Fruit fly (Drosophila melanogaster) S2 (cell line): ENCODE measurements around the gene Corp.

Source experiments
- CG8478 ChIP-seq: fragments of >200 bp; optimal IDR thresholded peaks from 2 replicates; lab custom pipeline; 2018
- CTCF ChIP-seq, 2 experiments: fragments of >200 bp; optimal IDR thresholded peaks; 2 replicates each; lab custom pipeline; 2018

The Corp gene

dm6 chrX:8271363-8272061 is at the start of gene Corp:
Corp (minus strand) TSS chrX:8271409.
- TF ChIP-seq CG8478 (lab: Kevin White, UChicago) (no peak), CTCF (optimal IDR thresholded peaks at IDR 0.05; lab: Kevin White, UChicago) (no peak)

- TF ChIP-seq CTCF (optimal IDR thresholded peaks at IDR 0.05; lab: Kevin White, UChicago) (no peak), CG8478 (lab: Kevin White, UChicago) (no peak)
These were observed 23.5 kb upstream of the Corp start for dm6 chrX:8294493-8295337.

DNA sequence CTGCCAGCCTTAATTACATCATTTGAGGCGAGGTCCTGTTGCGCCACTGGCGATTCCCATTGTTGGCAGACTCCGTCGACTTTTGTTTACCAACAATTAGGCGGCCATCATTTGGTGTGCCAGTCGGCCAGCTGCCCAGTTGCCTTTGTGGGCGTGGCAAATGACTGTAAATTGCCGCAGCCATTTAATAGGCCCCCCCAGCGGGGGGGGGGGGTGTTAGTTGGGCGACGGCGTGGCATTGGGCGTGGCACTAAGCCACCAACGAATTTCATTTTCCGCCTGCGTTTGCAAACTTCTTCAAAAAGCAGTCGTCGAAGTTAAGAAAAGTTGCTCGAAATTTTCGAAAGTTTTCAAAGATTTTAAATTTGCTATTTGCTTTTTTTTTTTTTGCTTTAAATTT is 15.7 kb upstream of the Corp start:
- no peak for TF ChIP-seq CTCF (optimal IDR thresholded peaks at IDR 0.05; lab: Kevin White, UChicago)
- TF ChIP-seq CG8478 (lab: Kevin White, UChicago): no peak

DNA sequence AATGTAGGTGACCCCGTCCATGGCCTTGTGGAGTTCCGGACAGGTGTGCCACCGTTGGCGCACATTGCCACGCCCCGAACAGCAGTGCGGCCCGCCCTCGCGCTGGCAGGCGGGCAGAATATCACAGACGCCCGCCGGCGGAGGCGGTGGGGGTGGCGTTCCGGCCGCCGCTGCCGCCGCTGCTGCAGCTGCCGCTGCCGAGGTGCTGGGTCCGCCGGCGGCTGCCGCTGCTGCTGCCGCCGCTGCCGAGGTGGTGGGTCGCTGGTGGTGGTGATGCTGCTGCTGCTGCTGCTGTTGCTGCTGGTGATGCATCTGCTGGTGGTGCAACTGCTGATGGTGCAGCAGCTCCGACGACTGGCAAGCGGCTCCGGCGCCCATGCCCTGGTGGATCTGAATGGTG is 13.8 kb upstream of the Corp start:
- TF ChIP-seq CG8478 (lab: Kevin White, UChicago) (no peak), CTCF (optimal IDR thresholded peaks at IDR 0.05; lab: Kevin White, UChicago) (no peak)

DNA sequence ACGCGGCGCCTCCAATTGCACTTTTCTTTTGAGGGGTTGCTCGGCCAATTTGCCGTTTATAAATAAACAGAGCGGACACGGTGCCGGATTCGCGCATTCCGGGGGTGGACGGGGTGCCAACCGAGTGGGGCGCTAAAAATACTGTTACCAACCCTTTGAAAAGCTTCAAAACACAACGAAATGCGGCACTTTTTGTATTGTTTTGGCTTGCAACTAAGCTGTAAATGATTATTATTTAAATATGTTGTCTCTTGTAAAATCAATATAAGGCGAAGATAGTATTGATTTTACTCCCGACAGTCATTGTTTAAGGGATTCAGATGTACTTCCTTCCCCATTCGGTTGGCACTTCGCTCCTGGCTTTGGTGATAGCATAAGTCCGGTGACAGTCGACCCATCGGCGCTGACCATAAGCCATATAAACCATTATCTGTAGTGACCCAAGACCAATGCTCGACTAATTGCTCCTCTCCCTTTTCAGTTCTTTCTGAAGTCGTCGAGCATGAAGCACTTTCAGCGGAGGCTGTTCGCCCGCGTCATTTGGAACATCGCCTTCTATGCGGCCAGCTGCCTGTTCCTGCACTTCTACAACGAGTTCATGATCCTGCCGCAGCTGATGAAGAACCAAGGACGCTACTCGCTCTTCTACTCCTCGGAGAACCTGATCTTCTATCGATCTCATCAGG is 2.7 kb upstream of the Corp start, which contains the start of gene CG15343:
TSS of gene CG15343 (minus strand) at position 8 of the 686 bp plus-strand sequence.
- TF ChIP-seq CTCF (optimal IDR thresholded peaks at IDR 0.05; lab: Kevin White, UChicago): no peak

DNA sequence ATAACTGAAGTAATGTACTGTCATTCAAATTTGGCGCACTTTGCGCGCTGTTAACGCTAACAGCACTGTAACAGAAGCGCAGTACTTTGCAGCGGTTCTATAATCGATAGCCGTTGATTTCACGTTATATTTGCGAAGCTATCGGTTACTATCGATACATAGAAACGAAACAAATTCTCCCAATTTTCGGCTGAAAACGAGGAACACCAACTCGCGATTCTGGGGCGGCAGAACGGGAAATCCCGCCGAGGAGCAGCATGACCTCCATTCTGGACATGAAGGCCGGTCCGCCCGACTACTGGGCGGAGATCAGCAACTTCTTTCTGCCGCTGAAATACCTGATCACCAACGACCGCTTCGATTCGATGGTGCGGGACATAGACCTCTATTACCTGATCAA is 2.1 kb upstream of the Corp start, which contains the start of gene CG1636:
TSS of gene CG1636 (plus strand) at position 122 of the 400 bp plus-strand sequence.
- TF ChIP-seq CG8478 (lab: Kevin White, UChicago): no peak
- TF ChIP-seq CTCF (optimal IDR thresholded peaks at IDR 0.05; lab: Kevin White, UChicago): peak in 1 of 2 experiments; percentile 34

- no peak for TF ChIP-seq CG8478 (lab: Kevin White, UChicago)
- no peak for TF ChIP-seq CTCF (optimal IDR thresholded peaks at IDR 0.05; lab: Kevin White, UChicago)
These were observed 5.9 kb downstream of the Corp start for dm6 chrX:8265261-8265660.

DNA sequence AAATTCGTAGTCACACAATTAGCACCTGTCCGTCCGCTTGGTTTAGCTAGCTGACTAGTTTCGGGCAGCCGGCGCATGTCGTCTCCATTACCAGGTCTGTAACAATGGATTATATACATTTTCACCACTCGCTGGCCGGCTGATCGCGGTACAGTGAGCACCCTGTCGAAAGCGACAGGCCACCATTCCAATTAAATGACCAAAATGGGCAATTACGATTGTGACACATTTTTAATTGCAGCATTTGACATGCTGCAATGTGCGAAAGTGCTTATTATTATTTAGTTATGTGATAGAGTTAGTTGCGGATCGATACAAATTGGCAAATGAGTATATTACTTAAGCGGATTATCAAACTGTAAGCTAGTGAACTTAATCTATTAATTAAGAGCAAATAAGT is 8.0 kb downstream of the Corp start:
- TF ChIP-seq CTCF (optimal IDR thresholded peaks at IDR 0.05; lab: Kevin White, UChicago): no peak
- no peak for TF ChIP-seq CG8478 (lab: Kevin White, UChicago)

dm6 chrX:8259881-8260280 is 11.3 kb downstream of the Corp start:
- no peak for TF ChIP-seq CG8478 (lab: Kevin White, UChicago)
- TF ChIP-seq CTCF (optimal IDR thresholded peaks at IDR 0.05; lab: Kevin White, UChicago): no peak

dm6 chrX:8258281-8258802 is 12.9 kb downstream of the Corp start:
- TF ChIP-seq CTCF (optimal IDR thresholded peaks at IDR 0.05; lab: Kevin White, UChicago) (no peak), CG8478 (lab: Kevin White, UChicago) (no peak)

- no peak for TF ChIP-seq CTCF (optimal IDR thresholded peaks at IDR 0.05; lab: Kevin White, UChicago)
- no peak for TF ChIP-seq CG8478 (lab: Kevin White, UChicago)
These were observed 16.4 kb downstream of the Corp start for dm6 chrX:8254739-8255326.

dm6 chrX:8252284-8252886 is 18.8 kb downstream of the Corp start, which contains the start of gene CG1632:
CG1632 (plus strand) TSS chrX:8252670.
- TF ChIP-seq CG8478 (lab: Kevin White, UChicago): no peak
- TF ChIP-seq CTCF (optimal IDR thresholded peaks at IDR 0.05; lab: Kevin White, UChicago): no peak

DNA sequence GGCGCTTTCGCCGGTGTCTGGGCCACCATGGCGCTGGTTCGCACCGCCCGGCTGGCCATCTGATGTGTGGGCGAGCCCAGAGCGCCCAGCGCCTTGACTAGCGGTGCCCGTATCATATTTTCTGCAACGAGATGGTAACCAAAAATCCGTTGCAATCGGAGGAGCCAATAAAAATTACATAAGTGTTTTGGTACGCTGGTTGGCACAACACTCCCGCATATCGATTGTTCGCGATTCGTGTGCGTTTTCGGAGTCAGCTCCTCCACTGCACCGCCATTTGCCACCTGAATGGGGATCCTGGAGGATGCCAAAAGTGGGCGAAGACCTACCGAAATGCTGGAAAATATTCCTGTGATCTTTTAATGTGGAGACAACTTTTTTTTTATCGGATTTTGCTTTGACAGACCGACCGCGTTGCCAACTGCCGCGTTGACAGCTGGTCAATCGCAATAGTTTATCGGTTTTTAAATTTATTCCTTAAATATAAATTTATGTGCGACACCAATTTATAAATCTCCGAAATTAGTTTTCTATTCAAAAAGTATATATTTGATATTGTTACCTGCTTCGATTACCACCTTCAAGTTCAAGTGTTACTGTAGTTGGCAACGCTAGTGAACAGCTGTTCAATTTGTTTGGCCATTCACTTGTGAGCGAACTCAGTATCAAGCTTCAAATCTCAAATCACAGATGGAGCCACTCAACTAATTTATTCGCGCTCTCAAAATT is 19.8 kb downstream of the Corp start, which contains the start of gene ND-75:
TSS of gene ND-75 (minus strand) at position 420 of the 729 bp plus-strand sequence.
- TF ChIP-seq CG8478 (lab: Kevin White, UChicago) (no peak), CTCF (optimal IDR thresholded peaks at IDR 0.05; lab: Kevin White, UChicago) (peak; percentile 67 to 87)
